Fruit fly (Drosophila melanogaster): ENCODE results near the gene spri.
A peak's percentile ranks its signal among the peaks of the same experiment; 100 is the strongest.

spri gene

dm6 chrX:10584461-10584860 is 761 bp downstream of the spri start (continued):
- TF ChIP-seq Stat92E (GFP tag; optimal IDR thresholded peaks at IDR 0.05) = no peak
- TF ChIP-seq CG11695 (GFP tag; IDR thresholded peaks at IDR 0.05) = no peak
- peak; percentile 50 for TF ChIP-seq grau (tag; optimal IDR thresholded peaks at IDR 0.05)
- no peak for TF ChIP-seq zfh2 (GFP tag; optimal IDR thresholded peaks at IDR 0.05)
- no peak for TF ChIP-seq Dad (GFP tag; optimal IDR thresholded peaks at IDR 0.05)
- no peak for TF ChIP-seq slou (GFP tag; optimal IDR thresholded peaks at IDR 0.05)
- TF ChIP-seq CG10565 (GFP tag; optimal IDR thresholded peaks at IDR 0.05) = no peak
- no peak for TF ChIP-seq Dbx (GFP tag; IDR thresholded peaks at IDR 0.05)
- TF ChIP-seq CG6813 (GFP tag; optimal IDR thresholded peaks at IDR 0.05) = no peak
- TF ChIP-seq CG2129 (GFP tag; IDR thresholded peaks at IDR 0.05; ENCODE audit: partially characterized antibody) = no peak
- no peak for TF ChIP-seq CG7963 (GFP tag; IDR thresholded peaks at IDR 0.05; ENCODE audit: partially characterized antibody)
- TF ChIP-seq jigr1 (GFP tag; IDR thresholded peaks at IDR 0.05) = no peak
- TF ChIP-seq CG10979 (tag; optimal IDR thresholded peaks at IDR 0.05) = peak; percentile 5
- TF ChIP-seq CG8478 (optimal IDR thresholded peaks at IDR 0.05) = no peak
- TF ChIP-seq lbe (GFP tag; optimal IDR thresholded peaks at IDR 0.05) = peak; percentile 90
- TF ChIP-seq Pdp1 (GFP tag; optimal IDR thresholded peaks at IDR 0.05) = no peak
- no peak for TF ChIP-seq ken (GFP tag; IDR thresholded peaks at IDR 0.05)
- TF ChIP-seq CG7372 (GFP tag; IDR thresholded peaks at IDR 0.05) = no peak
- TF ChIP-seq CG3163 (GFP tag; optimal IDR thresholded peaks at IDR 0.05) = no peak
- peak; percentile 48 for TF ChIP-seq nom (GFP tag; optimal IDR thresholded peaks at IDR 0.05)
- no peak for TF ChIP-seq btn (GFP tag; optimal IDR thresholded peaks at IDR 0.05)
- TF ChIP-seq Dip2 (GFP tag; IDR thresholded peaks at IDR 0.05) = no peak
- TF ChIP-seq CG8765 (GFP tag; IDR thresholded peaks at IDR 0.05) = no peak
- no peak for TF ChIP-seq eve (GFP tag; optimal IDR thresholded peaks at IDR 0.05)
- TF ChIP-seq gem (tag; optimal IDR thresholded peaks at IDR 0.05) = peak; percentile 44
- no peak for TF ChIP-seq Hmx (GFP tag; optimal IDR thresholded peaks at IDR 0.05)
- TF ChIP-seq PHDP (tag; optimal IDR thresholded peaks at IDR 0.05) = no peak
- peak; percentile 7 for TF ChIP-seq nmo (GFP tag; optimal IDR thresholded peaks at IDR 0.05)
- peak; percentile 25 for TF ChIP-seq CG2712 (tag; optimal IDR thresholded peaks at IDR 0.05)
- no peak for TF ChIP-seq tap (tag; optimal IDR thresholded peaks at IDR 0.05)
- TF ChIP-seq fd102C (GFP tag; optimal IDR thresholded peaks at IDR 0.05) = no peak
- TF ChIP-seq sens (GFP tag) = peak; percentile 78
- no peak for TF ChIP-seq Bgb (GFP tag; IDR thresholded peaks at IDR 0.05; ENCODE audit: partially characterized antibody)
- TF ChIP-seq CG12104 (GFP tag; optimal IDR thresholded peaks at IDR 0.05) = no peak
- TF ChIP-seq nerfin-2 (GFP tag; IDR thresholded peaks at IDR 0.05; ENCODE audit: partially characterized antibody) = no peak
- TF ChIP-seq Aef1 (GFP tag; IDR thresholded peaks at IDR 0.05) = no peak
- no peak for TF ChIP-seq caup (GFP tag; optimal IDR thresholded peaks at IDR 0.05; ENCODE audit: severe bottlenecking)
- TF ChIP-seq fu2 (GFP tag; optimal IDR thresholded peaks at IDR 0.05) = no peak
- TF ChIP-seq CG9727 (GFP tag; optimal IDR thresholded peaks at IDR 0.05) = peak; percentile 3
- no peak for TF ChIP-seq CG18599 (GFP tag; optimal IDR thresholded peaks at IDR 0.05)
- TF ChIP-seq CG16813 (GFP tag; IDR thresholded peaks at IDR 0.05; ENCODE audit: partially characterized antibody) = no peak
- TF ChIP-seq CG17912 (GFP tag; optimal IDR thresholded peaks at IDR 0.05) = no peak
- TF ChIP-seq trh (GFP tag; optimal IDR thresholded peaks at IDR 0.05) = no peak
- no peak for TF ChIP-seq odd (GFP tag; optimal IDR thresholded peaks at IDR 0.05)
- TF ChIP-seq aop (GFP tag; IDR thresholded peaks at IDR 0.05) = no peak
- no peak for TF ChIP-seq pfk (GFP tag; optimal IDR thresholded peaks at IDR 0.05)
- no peak for TF ChIP-seq CG4820 (GFP tag; optimal IDR thresholded peaks at IDR 0.05)
- no peak for TF ChIP-seq CG8388 (GFP tag; optimal IDR thresholded peaks at IDR 0.05)
- no peak for TF ChIP-seq CG15514 (GFP tag; optimal IDR thresholded peaks at IDR 0.05)
- TF ChIP-seq Dek (tag; optimal IDR thresholded peaks at IDR 0.05) = no peak

All from whole organism, embryonic.